Worm (Caenorhabditis elegans) whole organism, early embryonic: Measurements from ENCODE around the gene Y54G11A.19.

Source experiments
- ama-1 ChIP-seq: fragments of 150-350 bp; optimal IDR thresholded peaks from 2 replicates; lab custom pipeline; 2014
- ceh-36 ChIP-seq: sonication (generic microtip); optimal IDR thresholded peaks from 2 replicates; lab custom pipeline; 2016; ENCODE audit warnings: missing genetic modification characterization, inconsistent platforms, missing compliant biosample characterization
- hmbx-1 ChIP-seq: sonication (generic microtip); optimal IDR thresholded peaks from 2 replicates; lab custom pipeline; 2016; ENCODE audit warnings: mild to moderate bottlenecking, missing genetic modification characterization, missing compliant biosample characterization
- tbx-11 ChIP-seq: fragments of 200-800 bp; sonication (Bioruptor generic); IDR thresholded peaks from 2 replicates; pipeline ENCODE4 v1.3.6; 2022; ENCODE audit warnings: missing genetic modification characterization, missing compliant biosample characterization
- tbx-37 ChIP-seq: fragments of 200-800 bp; sonication (Bioruptor generic); conservative IDR thresholded peaks from 2 replicates; pipeline ENCODE4 v1.3.6; 2022; ENCODE audit warnings: missing genetic modification reagents, missing genetic modification characterization, missing compliant biosample characterization
- tra-4 ChIP-seq: sonication (generic microtip); optimal IDR thresholded peaks from 2 replicates; lab custom pipeline; 2017; ENCODE audit warnings: missing genetic modification characterization, missing compliant biosample characterization

ce11 chrII:14276409-14276808 lies 19.7 kb upstream of the Y54G11A.19 start, which contains the start of gene Y54G11A.3:
- no peak for TF ChIP-seq tbx-37 (GFP tag; lab: Robert Waterston, UW)
- no peak for TF ChIP-seq ceh-36
- TF ChIP-seq tbx-11 (GFP tag; lab: Robert Waterston, UW) = no peak
- TF ChIP-seq ama-1 (lab: Kevin White, UChicago) = no peak
- TF ChIP-seq hmbx-1 (tag; lab: Kevin White, UChicago) = no peak
- TF ChIP-seq tra-4 (tag; lab: Kevin White, UChicago) = no peak
